Worm (Caenorhabditis elegans) whole organism, young adult: ENCODE results near the gene nlp-23.

Source experiments
- B0019.2 ChIP-seq: fragments of 200-800 bp; sonication (Bioruptor generic); conservative IDR thresholded peaks from 2 replicates; pipeline ENCODE4 v1.3.6; 2022; ENCODE audit warnings: missing genetic modification reagents, missing genetic modification characterization, missing compliant biosample characterization
- C06A6.2 ChIP-seq: fragments of 200-800 bp; sonication (Bioruptor generic); conservative IDR thresholded peaks from 2 replicates; pipeline ENCODE4 v1.3.6; 2022; ENCODE audit warnings: missing genetic modification characterization, missing compliant biosample characterization
- D2030.7 ChIP-seq: fragments of 200-800 bp; sonication (Bioruptor generic); IDR thresholded peaks from 2 replicates; pipeline ENCODE4 v1.3.6; 2022; ENCODE audit warnings: missing genetic modification reagents, missing genetic modification characterization, missing compliant biosample characterization
- F23B12.7 ChIP-seq: sonication (generic microtip); optimal IDR thresholded peaks from 2 replicates; lab custom pipeline; 2017; ENCODE audit warnings: missing genetic modification characterization, mild to moderate bottlenecking, missing compliant biosample characterization, antibody characterized with exemption, moderate library complexity; ENCODE audit not compliant: insufficient read depth
- F39B2.1 ChIP-seq: fragments of 200-800 bp; sonication (Bioruptor generic); IDR thresholded peaks from 2 replicates; pipeline ENCODE4 v1.3.6; 2022; ENCODE audit warnings: missing genetic modification reagents, missing genetic modification characterization, missing compliant biosample characterization
- F55B11.4 ChIP-seq: sonication (generic microtip); optimal IDR thresholded peaks from 2 replicates; lab custom pipeline; 2016; ENCODE audit warnings: missing compliant biosample characterization, missing genetic modification characterization, borderline replicate concordance; ENCODE audit not compliant: insufficient read depth
- T07F8.4 ChIP-seq: sonication (generic microtip); optimal IDR thresholded peaks from 2 replicates; lab custom pipeline; 2016; ENCODE audit warnings: mild to moderate bottlenecking, missing genetic modification characterization, moderate library complexity, missing compliant biosample characterization
- T26A5.8 ChIP-seq: sonication (generic microtip); optimal IDR thresholded peaks from 2 replicates; lab custom pipeline; 2016; ENCODE audit warnings: missing genetic modification characterization, missing compliant biosample characterization
- Y79H2A.3 ChIP-seq: fragments of 200-800 bp; sonication (Bioruptor generic); conservative IDR thresholded peaks from 2 replicates; pipeline ENCODE4 v1.3.6; 2022; ENCODE audit warnings: missing genetic modification reagents, missing genetic modification characterization, missing compliant biosample characterization
- akir-1 ChIP-seq: fragments of 200-800 bp; sonication (Bioruptor generic); optimal IDR thresholded peaks from 2 replicates; lab custom pipeline; 2018; ENCODE audit warnings: mild to moderate bottlenecking, missing genetic modification characterization, moderate library complexity, missing compliant biosample characterization
- athp-1 ChIP-seq: sonication (generic microtip); optimal IDR thresholded peaks from 2 replicates; lab custom pipeline; 2017; ENCODE audit warnings: mild to moderate bottlenecking, missing genetic modification characterization, missing compliant biosample characterization
- attf-3 ChIP-seq: fragments of 200-800 bp; sonication (Bioruptor generic); conservative IDR thresholded peaks from 2 replicates; pipeline ENCODE4 v1.3.6; 2022; ENCODE audit warnings: missing genetic modification reagents, missing genetic modification characterization, missing compliant biosample characterization
- ccch-3 ChIP-seq: fragments of 200-800 bp; sonication (Bioruptor generic); optimal IDR thresholded peaks from 2 replicates; lab custom pipeline; 2018; ENCODE audit warnings: mild to moderate bottlenecking, missing genetic modification characterization, missing compliant biosample characterization
- cebp-2 ChIP-seq: fragments of 200-800 bp; sonication (Bioruptor generic); IDR thresholded peaks from 2 replicates; pipeline ENCODE4 v1.3.6; 2022; ENCODE audit warnings: missing genetic modification characterization, missing compliant biosample characterization
- ceh-91 ChIP-seq: fragments of 200-800 bp; sonication (Bioruptor generic); IDR thresholded peaks from 2 replicates; pipeline ENCODE4 v1.3.6; 2022; ENCODE audit warnings: missing genetic modification reagents, missing genetic modification characterization, missing compliant biosample characterization
- dpff-1 ChIP-seq: sonication (generic microtip); optimal IDR thresholded peaks from 2 replicates; lab custom pipeline; 2017; ENCODE audit warnings: mild to moderate bottlenecking, missing genetic modification characterization, missing compliant biosample characterization
- egl-44 ChIP-seq: fragments of 200-800 bp; sonication (Bioruptor generic); IDR thresholded peaks from 2 replicates; pipeline ENCODE4 v1.3.6; 2022; ENCODE audit warnings: missing genetic modification reagents, missing genetic modification characterization, missing compliant biosample characterization
- ets-4 ChIP-seq: fragments of 200-800 bp; sonication (Bioruptor generic); optimal IDR thresholded peaks from 2 replicates; lab custom pipeline; 2018; ENCODE audit warnings: mild to moderate bottlenecking, missing genetic modification characterization, missing compliant biosample characterization
- fkh-3 ChIP-seq: sonication (generic microtip); optimal IDR thresholded peaks from 2 replicates; lab custom pipeline; 2016; ENCODE audit warnings: mild to moderate bottlenecking, missing genetic modification characterization, missing compliant biosample characterization
- gei-17 ChIP-seq: fragments of 200-800 bp; sonication (Bioruptor generic); optimal IDR thresholded peaks from 2 replicates; lab custom pipeline; 2018; ENCODE audit warnings: mild to moderate bottlenecking, missing genetic modification characterization, missing compliant biosample characterization
- him-1 ChIP-seq: sonication (generic microtip); optimal IDR thresholded peaks from 2 replicates; lab custom pipeline; 2016; ENCODE audit warnings: missing genotype, missing genetic modification reagents, missing genetic modification characterization, missing compliant biosample characterization
- hlh-26 ChIP-seq: fragments of 200-800 bp; sonication (Bioruptor generic); conservative IDR thresholded peaks from 2 replicates; pipeline ENCODE4 v1.3.6; 2022; ENCODE audit warnings: missing genetic modification reagents, missing genetic modification characterization, missing compliant biosample characterization
- hmg-20 ChIP-seq: fragments of 200-800 bp; sonication (Bioruptor generic); IDR thresholded peaks from 2 replicates; pipeline ENCODE4 v1.3.6; 2022; ENCODE audit warnings: missing genetic modification reagents, missing genetic modification characterization, missing compliant biosample characterization
- hrde-1 ChIP-seq: sonication (generic microtip); optimal IDR thresholded peaks from 2 replicates; lab custom pipeline; 2016; ENCODE audit warnings: missing genetic modification characterization, mild to moderate bottlenecking, missing compliant biosample characterization, moderate library complexity, missing genotype, missing genetic modification reagents, borderline replicate concordance
- lin-40 ChIP-seq: sonication (generic microtip); optimal IDR thresholded peaks from 2 replicates; lab custom pipeline; 2016; ENCODE audit warnings: missing genetic modification characterization, mild to moderate bottlenecking, missing compliant biosample characterization, missing genotype, missing genetic modification reagents
- lir-1 ChIP-seq: fragments of 200-800 bp; sonication (Bioruptor generic); conservative IDR thresholded peaks from 2 replicates; pipeline ENCODE4 v1.3.6; 2022; ENCODE audit warnings: missing genetic modification reagents, missing genetic modification characterization, missing compliant biosample characterization
- lsl-1 ChIP-seq: fragments of 200-800 bp; sonication (Bioruptor generic); optimal IDR thresholded peaks from 2 replicates; lab custom pipeline; 2018; ENCODE audit warnings: mild to moderate bottlenecking, missing genetic modification characterization, moderate library complexity, missing compliant biosample characterization
- madf-3 ChIP-seq: fragments of 200-800 bp; sonication (Bioruptor generic); IDR thresholded peaks from 2 replicates; pipeline ENCODE4 v1.3.6; 2022; ENCODE audit warnings: missing genetic modification reagents, missing genetic modification characterization, missing compliant biosample characterization
- madf-8 ChIP-seq: fragments of 200-800 bp; sonication (Bioruptor generic); conservative IDR thresholded peaks from 2 replicates; pipeline ENCODE4 v1.3.6; 2022; ENCODE audit warnings: missing genetic modification reagents, missing genetic modification characterization, missing compliant biosample characterization
- mel-28 ChIP-seq: sonication (generic microtip); optimal IDR thresholded peaks from 2 replicates; lab custom pipeline; 2016; ENCODE audit warnings: borderline replicate concordance, mild to moderate bottlenecking, missing genetic modification characterization, missing compliant biosample characterization
- nfya-2 ChIP-seq: fragments of 200-800 bp; sonication (Bioruptor generic); IDR thresholded peaks from 2 replicates; pipeline ENCODE4 v1.3.6; 2022; ENCODE audit warnings: missing genetic modification reagents, missing genetic modification characterization, missing compliant biosample characterization
- pbrm-1 ChIP-seq: fragments of 200-800 bp; sonication (Bioruptor generic); IDR thresholded peaks from 2 replicates; pipeline ENCODE4 v1.3.6; 2022; ENCODE audit warnings: missing genetic modification reagents, missing genetic modification characterization, missing compliant biosample characterization
- pha-4 ChIP-seq: fragments of 150-350 bp; sonication (generic microtip); optimal IDR thresholded peaks from 2 replicates; lab custom pipeline; 2014; ENCODE audit warnings: missing biosample characterization, missing genetic modification reagents, missing genetic modification characterization
- rcor-1 ChIP-seq: fragments of 200-800 bp; sonication (Bioruptor generic); IDR thresholded peaks from 2 replicates; pipeline ENCODE4 v1.3.6; 2022; ENCODE audit warnings: missing genetic modification reagents, missing genetic modification characterization, missing compliant biosample characterization
- rec-8 ChIP-seq, 2 experiments: sonication (generic microtip); optimal IDR thresholded peaks; 2 replicates each; lab custom pipeline; 2016; ENCODE audit warnings: mild to moderate bottlenecking in 2 of 2, missing genetic modification characterization in 2 of 2, missing genetic modification reagents in 2 of 2, missing genotype in 2 of 2, missing biosample characterization in 1 of 2, missing compliant biosample characterization in 1 of 2, moderate library complexity in 1 of 2
- repo-1 ChIP-seq: sonication (generic microtip); optimal IDR thresholded peaks from 2 replicates; lab custom pipeline; 2017; ENCODE audit warnings: mild to moderate bottlenecking, missing genetic modification characterization, missing compliant biosample characterization
- sdz-38 ChIP-seq: sonication (generic microtip); optimal IDR thresholded peaks from 2 replicates; lab custom pipeline; 2016; ENCODE audit warnings: missing genotype, missing genetic modification characterization, missing compliant biosample characterization
- sea-2 ChIP-seq: fragments of 200-800 bp; sonication (Bioruptor generic); IDR thresholded peaks from 2 replicates; pipeline ENCODE4 v1.3.6; 2022; ENCODE audit warnings: missing genetic modification characterization, missing compliant biosample characterization
- snpc-1.1 ChIP-seq: sonication (generic microtip); optimal IDR thresholded peaks from 2 replicates; lab custom pipeline; 2017; ENCODE audit warnings: missing genetic modification characterization, mild to moderate bottlenecking, missing compliant biosample characterization, antibody characterized with exemption, moderate library complexity, missing genotype, missing genetic modification reagents; ENCODE audit not compliant: insufficient read depth
- tbp1 ChIP-seq: fragments of 200-800 bp; sonication (Bioruptor generic); optimal IDR thresholded peaks from 2 replicates; lab custom pipeline; 2018; ENCODE audit warnings: mild to moderate bottlenecking, missing genetic modification characterization, missing compliant biosample characterization
- tlf-1 ChIP-seq: fragments of 200-800 bp; sonication (Bioruptor generic); optimal IDR thresholded peaks from 2 replicates; lab custom pipeline; 2018; ENCODE audit warnings: mild to moderate bottlenecking, missing genetic modification characterization, missing compliant biosample characterization
- unc-62 ChIP-seq: fragments of 150-350 bp; optimal IDR thresholded peaks from 2 replicates; lab custom pipeline; 2014; ENCODE audit warnings: missing biosample characterization, missing genetic modification reagents, missing genetic modification characterization
- xnd-1 ChIP-seq: sonication (generic microtip); optimal IDR thresholded peaks from 2 replicates; lab custom pipeline; 2016; ENCODE audit warnings: missing genotype, missing genetic modification reagents, missing genetic modification characterization, missing compliant biosample characterization
- zfh-2 ChIP-seq: fragments of 200-800 bp; sonication (Bioruptor generic); conservative IDR thresholded peaks from 2 replicates; pipeline ENCODE4 v1.3.6; 2022; ENCODE audit warnings: missing genetic modification reagents, missing genetic modification characterization, missing compliant biosample characterization
- zim-3 ChIP-seq: sonication (generic microtip); optimal IDR thresholded peaks from 2 replicates; lab custom pipeline; 2017; ENCODE audit warnings: mild to moderate bottlenecking, missing genetic modification characterization, moderate library complexity, missing compliant biosample characterization
- ztf-18 ChIP-seq: sonication (generic microtip); optimal IDR thresholded peaks from 2 replicates; lab custom pipeline; 2016; ENCODE audit warnings: missing genotype, mild to moderate bottlenecking, missing genetic modification characterization, missing compliant biosample characterization
- ztf-28 ChIP-seq: fragments of 200-800 bp; sonication (Bioruptor generic); IDR thresholded peaks from 2 replicates; pipeline ENCODE4 v1.3.6; 2022; ENCODE audit warnings: missing genetic modification reagents, missing genetic modification characterization, missing compliant biosample characterization
- ztf-3 ChIP-seq: fragments of 200-800 bp; sonication (Bioruptor generic); optimal IDR thresholded peaks from 2 replicates; lab custom pipeline; 2018; ENCODE audit warnings: mild to moderate bottlenecking, missing genetic modification characterization, missing compliant biosample characterization

The nlp-23 gene

ce11 chrX:2364703-2365299, 22.0 kb upstream of the nlp-23 start (continued):
- TF ChIP-seq ets-4 (no peak), F55B11.4 (no peak), Y79H2A.3 (GFP tag; lab: Robert Waterston, UW) (no peak), ztf-3 (peak; percentile 52), athp-1 (tag; lab: Kevin White, UChicago) (no peak), tbp1 (GFP tag; lab: Kevin White, UChicago) (peak; percentile 71), F23B12.7 (tag; lab: Kevin White, UChicago) (peak; percentile 87), T26A5.8 (tag; lab: Kevin White, UChicago) (no peak), xnd-1 (tag; lab: Kevin White, UChicago) (no peak), sea-2 (GFP tag; lab: Robert Waterston, UW) (no peak), snpc-1.1 (tag; lab: Kevin White, UChicago) (no peak), ccch-3 (peak; percentile 60), zim-3 (no peak), rcor-1 (GFP tag; lab: Robert Waterston, UW) (peak; percentile 59; the same call in 1 of the 2 replicates), zfh-2 (no peak), lsl-1 (GFP tag; lab: Kevin White, UChicago) (no peak), him-1 (tag; lab: Kevin White, UChicago) (no peak), sdz-38 (tag; lab: Kevin White, UChicago) (no peak), C06A6.2 (GFP tag; lab: Robert Waterston, UW) (peak; percentile 83), hrde-1 (no peak), madf-8 (no peak), ztf-28 (GFP tag; lab: Robert Waterston, UW) (no peak), pbrm-1 (peak; percentile 82), lir-1 (GFP tag; lab: Robert Waterston, UW) (no peak), unc-62 (GFP tag; lab: Kevin White, UChicago) (no peak), cebp-2 (GFP tag; lab: Robert Waterston, UW) (no peak), T07F8.4 (tag; lab: Kevin White, UChicago) (peak; percentile 48), fkh-3 (tag; lab: Kevin White, UChicago) (no peak), madf-3 (GFP tag; lab: Robert Waterston, UW) (no peak), akir-1 (GFP tag; lab: Kevin White, UChicago) (no peak), B0019.2 (no peak), attf-3 (GFP tag; lab: Robert Waterston, UW) (no peak), gei-17 (peak; percentile 96), ceh-91 (GFP tag; lab: Robert Waterston, UW) (no peak), hlh-26 (GFP tag; lab: Robert Waterston, UW) (no peak), egl-44 (GFP tag; lab: Robert Waterston, UW) (0 out of 2 replicates have a peak, but pooled peaks have one; percentile 60), tlf-1 (GFP tag; lab: Kevin White, UChicago) (peak; percentile 91), repo-1 (tag; lab: Kevin White, UChicago) (peak; percentile 93), hmg-20 (GFP tag; lab: Robert Waterston, UW) (peak; percentile 88), lin-40 (tag; lab: Kevin White, UChicago) (peak; percentile 99), nfya-2 (no peak), mel-28 (no peak), F39B2.1 (GFP tag; lab: Robert Waterston, UW) (no peak), ztf-18 (peak; percentile 53), pha-4 (tag; lab: Kevin White, UChicago) (no peak), D2030.7 (GFP tag; lab: Robert Waterston, UW) (no peak), rec-8 (tag; optimal IDR thresholded peaks at IDR 0.05; lab: Kevin White, UChicago) (peak in 1 of 2 experiments; percentile 27), dpff-1 (tag; lab: Kevin White, UChicago) (peak; percentile 26)
